Fruit fly (Drosophila melanogaster) whole organism, embryonic: Measurements from ENCODE around the gene Tti1.
A peak's percentile ranks its signal among the peaks of the same experiment; 100 is the strongest.

Experiments
- Atf3 ChIP-seq: fragments of 200-800 bp; sonication (Bioruptor generic); optimal IDR thresholded peaks from 3 replicates; lab custom pipeline; 2016; ENCODE audit warnings: missing biosample characterization, missing genetic modification characterization
- Atf6 ChIP-seq: fragments of 200-800 bp; sonication (Bioruptor generic); IDR thresholded peaks from 2 replicates; pipeline ENCODE4 v1.3.6; 2022; ENCODE audit warnings: missing biosample characterization, missing genetic modification characterization
- Blimp-1 ChIP-seq: fragments of 200-800 bp; sonication (Bioruptor generic); optimal IDR thresholded peaks from 3 replicates; lab custom pipeline; 2018; ENCODE audit warnings: missing biosample characterization, missing genetic modification characterization, mild to moderate bottlenecking, moderate library complexity, missing genetic modification reagents
- C15 ChIP-seq: fragments of 200-800 bp; sonication (Bioruptor generic); IDR thresholded peaks from 3 replicates; pipeline ENCODE4 v1.3.6; 2022; ENCODE audit warnings: missing biosample characterization, missing genetic modification characterization
- CG14667 ChIP-seq: fragments of 200-800 bp; sonication (Bioruptor generic); IDR thresholded peaks from 2 replicates; pipeline ENCODE4 v1.3.6; 2022; ENCODE audit warnings: missing biosample characterization, missing genetic modification characterization
- CG14710 ChIP-seq: fragments of 200-800 bp; sonication (Bioruptor generic); optimal IDR thresholded peaks from 3 replicates; lab custom pipeline; 2019; ENCODE audit warnings: missing biosample characterization, mild to moderate bottlenecking, missing genetic modification characterization, moderate library complexity
- CG1602 ChIP-seq: fragments of 200-800 bp; sonication (Bioruptor generic); optimal IDR thresholded peaks from 3 replicates; lab custom pipeline; 2016; ENCODE audit warnings: missing biosample characterization, missing genetic modification characterization
- CG17328 ChIP-seq: fragments of 200-800 bp; sonication (Bioruptor generic); IDR thresholded peaks from 2 replicates; pipeline ENCODE4 v1.3.6; 2022; ENCODE audit warnings: missing biosample characterization, missing genetic modification characterization
- CG18619 ChIP-seq: fragments of 200-800 bp; sonication (Bioruptor generic); optimal IDR thresholded peaks from 3 replicates; lab custom pipeline; 2017; ENCODE audit warnings: missing biosample characterization, mild to moderate bottlenecking, missing genetic modification characterization
- CG2678 ChIP-seq: fragments of 200-800 bp; sonication (Bioruptor generic); optimal IDR thresholded peaks from 3 replicates; lab custom pipeline; 2019; ENCODE audit warnings: missing biosample characterization, mild to moderate bottlenecking, missing genetic modification characterization, moderate library complexity
- CG2712 ChIP-seq: fragments of 200-800 bp; optimal IDR thresholded peaks from 3 replicates; lab custom pipeline; 2019; ENCODE audit warnings: missing biosample characterization, mild to moderate bottlenecking, missing genetic modification characterization, moderate library complexity
- CG34376 ChIP-seq: fragments of 200-800 bp; sonication (Bioruptor generic); optimal IDR thresholded peaks from 2 replicates; lab custom pipeline; 2018; ENCODE audit warnings: missing biosample characterization, mild to moderate bottlenecking, missing genetic modification characterization
- CG3838 ChIP-seq: fragments of 200-800 bp; sonication (Bioruptor generic); optimal IDR thresholded peaks from 3 replicates; lab custom pipeline; 2016; ENCODE audit warnings: missing biosample characterization, missing genetic modification characterization
- CG4360 ChIP-seq: fragments of 200-800 bp; sonication (Bioruptor generic); IDR thresholded peaks from 2 replicates; pipeline ENCODE4 v1.3.6; 2022; ENCODE audit warnings: missing biosample characterization, missing genetic modification characterization
- CG7786 ChIP-seq: fragments of 200-800 bp; sonication (Bioruptor generic); optimal IDR thresholded peaks from 2 replicates; lab custom pipeline; 2016; ENCODE audit warnings: missing biosample characterization, missing genetic modification characterization
- CG8290 ChIP-seq, 3 experiments: fragments of 200-800 bp; sonication (Bioruptor generic); optimal IDR thresholded peaks; 2 replicates each; lab custom pipeline; 2016 to 2019; ENCODE audit warnings: missing biosample characterization in 3 of 3, missing genetic modification characterization in 3 of 3, mild to moderate bottlenecking in 2 of 3, moderate library complexity in 1 of 3
- CG8388 ChIP-seq: fragments of 200-800 bp; sonication (Bioruptor generic); optimal IDR thresholded peaks from 2 replicates; lab custom pipeline; 2019; ENCODE audit warnings: missing biosample characterization, mild to moderate bottlenecking, missing genetic modification characterization, moderate library complexity
- Camta ChIP-seq: fragments of 200-800 bp; sonication (Bioruptor generic); optimal IDR thresholded peaks from 2 replicates; lab custom pipeline; 2016; ENCODE audit warnings: missing biosample characterization, missing genetic modification characterization
- Deaf1 ChIP-seq: fragments of 200-800 bp; optimal IDR thresholded peaks from 3 replicates; lab custom pipeline; 2019; ENCODE audit warnings: missing biosample characterization, mild to moderate bottlenecking, missing genetic modification characterization, moderate library complexity
- Doc3 ChIP-seq: fragments of 200-800 bp; sonication (Bioruptor generic); IDR thresholded peaks from 3 replicates; pipeline ENCODE4 v1.3.6; 2022; ENCODE audit warnings: missing biosample characterization, missing genetic modification characterization; ENCODE audit not compliant: partially characterized antibody
- Hmr ChIP-seq: fragments of 200-800 bp; sonication (Bioruptor generic); optimal IDR thresholded peaks from 3 replicates; lab custom pipeline; 2017; ENCODE audit warnings: mild to moderate bottlenecking, missing biosample characterization, missing genetic modification reagents, missing genetic modification characterization
- Hr78 ChIP-seq, 2 experiments: fragments of 200-800 bp in 1 of 2; fragments of >200 bp in 1 of 2; sonication (Bioruptor generic) in 1 of 2; optimal IDR thresholded peaks; 2 replicates each; lab custom pipeline; 2017 to 2019; ENCODE audit warnings: missing biosample characterization in 2 of 2, missing genetic modification characterization in 2 of 2, mild to moderate bottlenecking in 1 of 2, moderate library complexity in 1 of 2
- Mad ChIP-seq: fragments of 200-800 bp; sonication (Bioruptor generic); optimal IDR thresholded peaks from 2 replicates; lab custom pipeline; 2016; ENCODE audit warnings: missing biosample characterization, missing genetic modification characterization
- Max ChIP-seq: fragments of 200-800 bp; sonication (Bioruptor generic); optimal IDR thresholded peaks from 2 replicates; lab custom pipeline; 2016; ENCODE audit warnings: missing biosample characterization, mild to moderate bottlenecking, missing genetic modification characterization
- Mrtf ChIP-seq: fragments of 200-800 bp; sonication (Bioruptor generic); IDR thresholded peaks from 3 replicates; pipeline ENCODE4 v1.3.6; 2022; ENCODE audit warnings: missing biosample characterization, missing genetic modification characterization
- Nf-YA ChIP-seq: fragments of 200-800 bp; sonication (Bioruptor generic); IDR thresholded peaks from 2 replicates; pipeline ENCODE4 v1.3.6; 2022; ENCODE audit warnings: missing biosample characterization, missing genetic modification characterization
- Nf-YB ChIP-seq: fragments of 200-800 bp; sonication (Bioruptor generic); optimal IDR thresholded peaks from 3 replicates; lab custom pipeline; 2019; ENCODE audit warnings: missing biosample characterization, mild to moderate bottlenecking, missing genetic modification characterization, moderate library complexity
- PHDP ChIP-seq: fragments of 200-800 bp; sonication (Bioruptor generic); optimal IDR thresholded peaks from 3 replicates; lab custom pipeline; 2018; ENCODE audit warnings: missing biosample characterization, mild to moderate bottlenecking, missing genetic modification characterization, moderate library complexity
- Rx ChIP-seq: fragments of 200-800 bp; sonication (Bioruptor generic); IDR thresholded peaks from 2 replicates; pipeline ENCODE4 v1.3.6; 2022; ENCODE audit warnings: missing biosample characterization, missing genetic modification characterization
- Sin3A ChIP-seq: fragments of >200 bp; optimal IDR thresholded peaks from 2 replicates; lab custom pipeline; 2018
- Ssrp ChIP-seq: fragments of 200-800 bp; sonication (Bioruptor generic); optimal IDR thresholded peaks from 2 replicates; lab custom pipeline; 2018; ENCODE audit warnings: missing biosample characterization, mild to moderate bottlenecking, missing genetic modification characterization, moderate library complexity
- Xrp1 ChIP-seq: fragments of 200-800 bp; sonication (Bioruptor generic); IDR thresholded peaks from 2 replicates; pipeline ENCODE4 v1.3.6; 2022; ENCODE audit warnings: missing biosample characterization, missing genetic modification characterization
- bab2 ChIP-seq: fragments of 200-800 bp; sonication (Bioruptor generic); optimal IDR thresholded peaks from 2 replicates; lab custom pipeline; 2016; ENCODE audit warnings: missing biosample characterization, missing genetic modification characterization
- cato ChIP-seq: fragments of 200-800 bp; sonication (Bioruptor generic); optimal IDR thresholded peaks from 2 replicates; lab custom pipeline; 2016; ENCODE audit warnings: missing biosample characterization, missing genetic modification characterization, borderline replicate concordance
- dati ChIP-seq: fragments of 200-800 bp; sonication (Bioruptor generic); IDR thresholded peaks from 2 replicates; pipeline ENCODE4 v1.3.6; 2022; ENCODE audit warnings: missing biosample characterization, missing genetic modification characterization
- fu2 ChIP-seq: fragments of 200-800 bp; sonication (Bioruptor generic); optimal IDR thresholded peaks from 2 replicates; lab custom pipeline; 2016; ENCODE audit warnings: missing biosample characterization, missing genetic modification characterization
- hkb ChIP-seq, 2 experiments: fragments of 200-800 bp in 1 of 2; fragments of >200 bp in 1 of 2; sonication (Bioruptor generic) in 1 of 2; IDR thresholded peaks in 1 of 2; optimal IDR thresholded peaks in 1 of 2; 2 replicates each; pipeline versions ENCODE4 v1.3.6 to Lab custom; 2017 to 2022; ENCODE audit warnings: missing biosample characterization in 1 of 2, missing genetic modification characterization in 1 of 2
- lilli ChIP-seq: fragments of 200-800 bp; sonication (Bioruptor generic); optimal IDR thresholded peaks from 3 replicates; lab custom pipeline; 2016; ENCODE audit warnings: missing biosample characterization, missing genetic modification characterization
- lola ChIP-seq, 3 experiments: fragments of >200 bp in 2 of 3; fragments of 200-800 bp in 1 of 3; sonication (Bioruptor generic) in 1 of 3; optimal IDR thresholded peaks; 2 replicates each; lab custom pipeline; 2017 to 2019; ENCODE audit warnings: missing biosample characterization in 3 of 3, missing genetic modification characterization in 3 of 3, mild to moderate bottlenecking in 1 of 3, moderate library complexity in 1 of 3
- psq ChIP-seq: fragments of 200-800 bp; sonication (Bioruptor generic); optimal IDR thresholded peaks from 2 replicates; lab custom pipeline; 2017; ENCODE audit warnings: missing biosample characterization, missing genetic modification characterization
- repo ChIP-seq: fragments of 200-800 bp; sonication (Bioruptor generic); optimal IDR thresholded peaks from 2 replicates; lab custom pipeline; 2016; ENCODE audit warnings: missing biosample characterization, missing genetic modification characterization
- scrt ChIP-seq: fragments of 200-800 bp; sonication (Bioruptor generic); optimal IDR thresholded peaks from 2 replicates; lab custom pipeline; 2018; ENCODE audit warnings: missing biosample characterization, mild to moderate bottlenecking, missing genetic modification characterization, moderate library complexity
- slp2 ChIP-seq: fragments of 200-800 bp; sonication (Bioruptor generic); optimal IDR thresholded peaks from 2 replicates; lab custom pipeline; 2016; ENCODE audit warnings: missing biosample characterization, missing genetic modification characterization
- tin ChIP-seq: fragments of 200-800 bp; sonication (Bioruptor generic); optimal IDR thresholded peaks from 3 replicates; lab custom pipeline; 2016; ENCODE audit warnings: missing biosample characterization, missing genetic modification characterization
- tio ChIP-seq: fragments of 200-800 bp; sonication (Bioruptor generic); optimal IDR thresholded peaks from 2 replicates; lab custom pipeline; 2017; ENCODE audit warnings: missing biosample characterization, missing genetic modification characterization, inconsistent platforms
- tx ChIP-seq: fragments of 200-800 bp; sonication (Bioruptor generic); optimal IDR thresholded peaks from 2 replicates; lab custom pipeline; 2016; ENCODE audit warnings: missing biosample characterization, missing genetic modification characterization
- unpg ChIP-seq: fragments of 200-800 bp; sonication (Bioruptor generic); optimal IDR thresholded peaks from 3 replicates; lab custom pipeline; 2018; ENCODE audit warnings: missing biosample characterization, mild to moderate bottlenecking, missing genetic modification characterization, moderate library complexity
- usp ChIP-seq: fragments of >200 bp; optimal IDR thresholded peaks from 2 replicates; lab custom pipeline; 2017; ENCODE audit warnings: missing biosample characterization, missing genetic modification characterization
- zfh2 ChIP-seq: fragments of 200-800 bp; sonication (Bioruptor generic); optimal IDR thresholded peaks from 2 replicates; lab custom pipeline; 2016; ENCODE audit warnings: missing biosample characterization, missing genetic modification characterization

Gene Tti1

dm6 chr3R:9800644-9801330 is 46.3 kb upstream of the Tti1 start, which contains the start of the genes CG9467 and CG8526 (continued):
- no peak for TF ChIP-seq CG17328 (GFP tag; lab: Robert Waterston, UW)
- peak; percentile 69 for TF ChIP-seq Ssrp (tag; lab: Kevin White, UChicago)
- no peak for TF ChIP-seq psq (GFP tag; lab: Kevin White, UChicago)
- TF ChIP-seq zfh2 (GFP tag; lab: Kevin White, UChicago): peak; percentile 71
- TF ChIP-seq Deaf1 (tag; lab: Kevin White, UChicago): no peak
- TF ChIP-seq CG14667 (GFP tag; lab: Robert Waterston, UW): peak; percentile 48
- no peak for TF ChIP-seq hkb (optimal IDR thresholded peaks at IDR 0.05; lab: Kevin White, UChicago)
- no peak for TF ChIP-seq hkb (GFP tag; IDR thresholded peaks at IDR 0.05; lab: Robert Waterston, UW)
- TF ChIP-seq Xrp1 (GFP tag; lab: Robert Waterston, UW): peak; percentile 53; the same call in 1 of the 2 replicates
- TF ChIP-seq fu2 (GFP tag; lab: Kevin White, UChicago): no peak
- TF ChIP-seq Mad (GFP tag; lab: Kevin White, UChicago): peak; percentile 5
- TF ChIP-seq unpg: peak; percentile 55
- TF ChIP-seq slp2: no peak
- TF ChIP-seq Nf-YA: no peak
- TF ChIP-seq tx (GFP tag; lab: Kevin White, UChicago): peak; percentile 10
- peak; percentile 44 for TF ChIP-seq cato (GFP tag; lab: Kevin White, UChicago)
- peak; percentile 59 for TF ChIP-seq Sin3A (lab: Kevin White, UChicago)
- TF ChIP-seq usp (GFP tag; lab: Kevin White, UChicago): no peak
- 0 out of 3 replicates have a peak, but pooled peaks have one; percentile 17 for TF ChIP-seq C15 (GFP tag; lab: Robert Waterston, UW)
- TF ChIP-seq Max: peak; percentile 74
- TF ChIP-seq Hr78 (GFP tag; optimal IDR thresholded peaks at IDR 0.05; lab: Kevin White, UChicago): no peak
- TF ChIP-seq bab2 (GFP tag; lab: Kevin White, UChicago): peak; percentile 49
- no peak for TF ChIP-seq Blimp-1
- TF ChIP-seq Atf6: peak; percentile 51; the same call in 1 of the 2 replicates
- TF ChIP-seq CG8388: peak; percentile 68
- peak; percentile 50 for TF ChIP-seq PHDP
- TF ChIP-seq CG2678: no peak
- TF ChIP-seq Camta (GFP tag; lab: Kevin White, UChicago): no peak
- TF ChIP-seq repo (GFP tag; lab: Kevin White, UChicago): no peak
- no peak for TF ChIP-seq Nf-YB
- no peak for TF ChIP-seq scrt (GFP tag; lab: Kevin White, UChicago)
- no peak for TF ChIP-seq Rx
- no peak for TF ChIP-seq tio
- no peak for TF ChIP-seq CG3838 (GFP tag; lab: Kevin White, UChicago)
- peak; percentile 56 for TF ChIP-seq CG18619 (GFP tag; lab: Kevin White, UChicago)
- TF ChIP-seq CG2712 (tag; lab: Kevin White, UChicago): peak; percentile 80
- TF ChIP-seq lola (GFP tag; optimal IDR thresholded peaks at IDR 0.05; lab: Kevin White, UChicago): peak in 1 of 3 experiments; percentile 74
- peak; percentile 74 for TF ChIP-seq Doc3
- TF ChIP-seq Hmr (GFP tag; lab: Kevin White, UChicago): peak; percentile 74
- TF ChIP-seq CG7786: no peak
- no peak for TF ChIP-seq dati
- no peak for TF ChIP-seq CG4360 (GFP tag; lab: Robert Waterston, UW)
- peak; percentile 90 for TF ChIP-seq CG14710 (tag; lab: Kevin White, UChicago)
- TF ChIP-seq CG8290 (GFP tag; optimal IDR thresholded peaks at IDR 0.05; lab: Kevin White, UChicago): peak; percentile 60
- TF ChIP-seq CG8290 (tag; optimal IDR thresholded peaks at IDR 0.05; lab: Kevin White, UChicago): no peak
- peak; percentile 29 for TF ChIP-seq CG34376 (GFP tag; lab: Kevin White, UChicago)
- TF ChIP-seq Atf3 (GFP tag; lab: Kevin White, UChicago): no peak
- 0 out of 3 replicates have a peak, but pooled peaks have one; percentile 9 for TF ChIP-seq Mrtf (GFP tag; lab: Robert Waterston, UW)
- TF ChIP-seq CG1602 (GFP tag; lab: Kevin White, UChicago): peak; percentile 61
- TF ChIP-seq tin (GFP tag; lab: Kevin White, UChicago): peak; percentile 76
- TF ChIP-seq lilli: peak; percentile 75
